Worm (Caenorhabditis elegans) whole organism, mixed stage, embryonic: ENCODE data around the gene C31C9.9.

Experiments used
- elt-1 ChIP-seq: sonication (generic microtip); optimal IDR thresholded peaks from 2 replicates; lab custom pipeline; 2017; ENCODE audit warnings: missing genetic modification characterization, mild to moderate bottlenecking, missing compliant biosample characterization, antibody characterized with exemption, moderate library complexity, borderline replicate concordance; ENCODE audit not compliant: insufficient read depth
- lin-32 ChIP-seq: fragments of 200-800 bp; sonication (Bioruptor generic); optimal IDR thresholded peaks from 2 replicates; lab custom pipeline; 2018; ENCODE audit warnings: mild to moderate bottlenecking, missing genetic modification characterization, missing compliant biosample characterization
- nhr-12 ChIP-seq: fragments of 150-350 bp; optimal IDR thresholded peaks from 2 replicates; lab custom pipeline; 2014; ENCODE audit warnings: missing biosample characterization, missing genetic modification characterization
- pha-4 ChIP-seq: fragments of 150-350 bp; optimal IDR thresholded peaks from 2 replicates; lab custom pipeline; 2018; ENCODE audit warnings: missing biosample characterization, missing genetic modification reagents, missing genetic modification characterization
- sem-2 ChIP-seq: fragments of 200-800 bp; sonication (Bioruptor generic); optimal IDR thresholded peaks from 2 replicates; lab custom pipeline; 2018; ENCODE audit warnings: mild to moderate bottlenecking, missing genetic modification characterization, missing compliant biosample characterization

- TF ChIP-seq nhr-12 (tag; lab: Kevin White, UChicago) (no peak), pha-4 (tag; lab: Kevin White, UChicago) (no peak), sem-2 (GFP tag; lab: Kevin White, UChicago) (no peak), lin-32 (no peak), elt-1 (no peak)
Measured at ce11 chrII:13685581-13685980, 30.8 kb downstream of the C31C9.9 start.
